Fruit fly (Drosophila melanogaster): ENCODE results near the gene dib.

DNA sequence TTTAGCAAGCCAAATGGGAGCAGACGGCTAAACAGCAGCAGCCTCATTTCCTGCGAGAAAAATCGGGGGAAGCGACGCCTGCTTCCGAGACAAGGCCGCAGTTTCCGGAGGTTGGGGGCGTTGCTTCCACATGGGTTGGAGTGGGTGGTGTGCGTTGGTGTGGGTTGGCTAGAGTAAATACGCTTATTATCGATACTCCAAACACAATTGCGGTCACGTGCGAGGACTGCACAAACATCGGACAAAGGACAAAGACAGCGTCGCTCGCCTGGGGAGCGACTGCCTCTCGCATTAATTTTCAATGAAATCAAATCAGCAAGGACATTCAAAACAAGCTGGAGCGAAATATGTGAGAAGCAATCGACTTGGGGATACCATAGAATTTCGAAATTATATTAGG, 19.2 kb downstream of the dib start:
- no peak for TF ChIP-seq insv (optimal IDR thresholded peaks at IDR 0.05)
- TF ChIP-seq h (optimal IDR thresholded peaks at IDR 0.05), result no peak
- no peak for TF ChIP-seq psq (optimal IDR thresholded peaks at IDR 0.05)
